Fruit fly (Drosophila melanogaster) whole organism, adult: ENCODE measurements around the gene IntS6.
A peak's percentile ranks its signal among the peaks of the same experiment; 100 is the strongest.

ENCODE experiments used
- CG11617 ChIP-seq: fragments of 200-800 bp; sonication (Bioruptor generic); optimal IDR thresholded peaks from 2 replicates; lab custom pipeline; 2017; ENCODE audit warnings: mild to moderate bottlenecking, missing biosample characterization, missing genetic modification reagents, missing genetic modification characterization
- CG12768 ChIP-seq: fragments of 200-800 bp; sonication (Bioruptor generic); optimal IDR thresholded peaks from 2 replicates; lab custom pipeline; 2017; ENCODE audit warnings: missing biosample characterization, missing genetic modification characterization, mild to moderate bottlenecking, moderate library complexity, missing genetic modification reagents
- CG14711 ChIP-seq: fragments of 200-800 bp; sonication (Bioruptor generic); optimal IDR thresholded peaks from 2 replicates; lab custom pipeline; 2018; ENCODE audit warnings: missing biosample characterization, mild to moderate bottlenecking, missing genetic modification characterization, moderate library complexity
- CG1620 ChIP-seq: fragments of 200-800 bp; sonication (Bioruptor generic); optimal IDR thresholded peaks from 2 replicates; lab custom pipeline; 2016; ENCODE audit warnings: missing biosample characterization, missing genetic modification characterization
- CG33017 ChIP-seq: fragments of 200-800 bp; sonication (Bioruptor generic); optimal IDR thresholded peaks from 2 replicates; lab custom pipeline; 2018; ENCODE audit warnings: missing biosample characterization, mild to moderate bottlenecking, missing genetic modification characterization, moderate library complexity
- CG5204 ChIP-seq: fragments of 200-800 bp; sonication (Bioruptor generic); optimal IDR thresholded peaks from 2 replicates; lab custom pipeline; 2016; ENCODE audit warnings: missing biosample characterization, missing genetic modification characterization
- CG7045 ChIP-seq: fragments of 200-800 bp; sonication (Bioruptor generic); optimal IDR thresholded peaks from 2 replicates; lab custom pipeline; 2017; ENCODE audit warnings: missing biosample characterization, mild to moderate bottlenecking, missing genetic modification characterization
- CG7101 ChIP-seq: fragments of 200-800 bp; sonication (Bioruptor generic); optimal IDR thresholded peaks from 2 replicates; lab custom pipeline; 2018; ENCODE audit warnings: missing biosample characterization, mild to moderate bottlenecking, missing genetic modification characterization, moderate library complexity
- Clk ChIP-seq: fragments of 200-800 bp; sonication (Bioruptor generic); optimal IDR thresholded peaks from 2 replicates; lab custom pipeline; 2017; ENCODE audit warnings: missing biosample characterization, missing genetic modification characterization
- Crg-1 ChIP-seq: fragments of 200-800 bp; sonication (Bioruptor generic); optimal IDR thresholded peaks from 2 replicates; lab custom pipeline; 2016; ENCODE audit warnings: missing biosample characterization, missing genetic modification characterization
- Hr96 ChIP-seq: fragments of 200-800 bp; sonication (Bioruptor generic); optimal IDR thresholded peaks from 2 replicates; lab custom pipeline; 2016; ENCODE audit warnings: missing biosample characterization, missing genetic modification characterization
- Mnt ChIP-seq: fragments of 200-800 bp; sonication (Bioruptor generic); optimal IDR thresholded peaks from 2 replicates; lab custom pipeline; 2016; ENCODE audit warnings: missing biosample characterization, mild to moderate bottlenecking, missing genetic modification characterization
- bab1 ChIP-seq: fragments of 200-800 bp; sonication (Bioruptor generic); optimal IDR thresholded peaks from 3 replicates; lab custom pipeline; 2019; ENCODE audit warnings: missing biosample characterization, mild to moderate bottlenecking, missing genetic modification characterization, moderate library complexity
- cic ChIP-seq: fragments of 200-800 bp; sonication (Bioruptor generic); optimal IDR thresholded peaks from 2 replicates; lab custom pipeline; 2017; ENCODE audit warnings: missing biosample characterization, mild to moderate bottlenecking, missing genetic modification characterization, moderate library complexity
- cnc ChIP-seq, 2 experiments: fragments of >200 bp; optimal IDR thresholded peaks; 2 replicates each; lab custom pipeline; 2017
- kay ChIP-seq: fragments of 200-800 bp; sonication (Bioruptor generic); peaks from one replicate; lab custom pipeline; 2016; ENCODE audit warnings: missing biosample characterization, missing genetic modification characterization, borderline replicate concordance
- ovo ChIP-seq: fragments of 200-800 bp; sonication (Bioruptor generic); optimal IDR thresholded peaks from 2 replicates; lab custom pipeline; 2016; ENCODE audit warnings: missing biosample characterization, missing genetic modification characterization
- pad ChIP-seq: fragments of 200-800 bp; sonication (Bioruptor generic); optimal IDR thresholded peaks from 3 replicates; lab custom pipeline; 2017; ENCODE audit warnings: missing biosample characterization, missing genetic modification characterization, mild to moderate bottlenecking, moderate library complexity, missing genetic modification reagents
- tj ChIP-seq: fragments of 200-800 bp; sonication (Bioruptor generic); optimal IDR thresholded peaks from 3 replicates; lab custom pipeline; 2017; ENCODE audit warnings: missing biosample characterization, mild to moderate bottlenecking, missing genetic modification characterization, moderate library complexity
- toe ChIP-seq: fragments of 200-800 bp; sonication (Bioruptor generic); optimal IDR thresholded peaks from 2 replicates; lab custom pipeline; 2016; ENCODE audit warnings: missing biosample characterization, missing genetic modification characterization

Gene IntS6

DNA sequence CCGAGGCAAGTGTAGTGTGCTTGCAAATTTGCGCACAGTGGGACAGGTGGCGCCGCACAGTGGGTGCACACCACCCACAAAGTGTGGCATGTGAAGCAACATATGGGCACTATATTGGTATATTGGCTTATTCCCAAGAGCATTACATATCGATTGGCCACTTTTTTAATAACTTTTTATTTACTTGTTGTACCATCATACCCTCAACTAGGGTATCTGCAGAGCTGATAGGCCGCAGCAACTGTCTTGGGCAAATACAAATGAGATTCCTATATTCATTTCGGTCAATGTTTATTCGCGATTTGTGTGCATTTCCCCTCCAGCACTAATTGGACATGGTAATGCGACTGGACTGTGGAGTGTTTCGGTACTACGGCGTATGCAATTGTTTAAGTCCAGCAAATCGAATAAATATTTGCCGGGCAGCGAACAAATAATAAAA lies 22.3 kb downstream of the IntS6 start:
- TF ChIP-seq CG14711 = peak; percentile 18
- peak; percentile 59 for TF ChIP-seq pad (GFP tag; lab: Kevin White, UChicago)
- TF ChIP-seq kay (GFP tag; lab: Kevin White, UChicago) = no peak
- TF ChIP-seq bab1 (GFP tag; lab: Kevin White, UChicago) = peak; percentile 6
- peak; percentile 31 for TF ChIP-seq CG7101 (tag; lab: Kevin White, UChicago)
- peak; percentile 32 for TF ChIP-seq CG7045
- no peak for TF ChIP-seq tj (GFP tag; lab: Kevin White, UChicago)

DNA sequence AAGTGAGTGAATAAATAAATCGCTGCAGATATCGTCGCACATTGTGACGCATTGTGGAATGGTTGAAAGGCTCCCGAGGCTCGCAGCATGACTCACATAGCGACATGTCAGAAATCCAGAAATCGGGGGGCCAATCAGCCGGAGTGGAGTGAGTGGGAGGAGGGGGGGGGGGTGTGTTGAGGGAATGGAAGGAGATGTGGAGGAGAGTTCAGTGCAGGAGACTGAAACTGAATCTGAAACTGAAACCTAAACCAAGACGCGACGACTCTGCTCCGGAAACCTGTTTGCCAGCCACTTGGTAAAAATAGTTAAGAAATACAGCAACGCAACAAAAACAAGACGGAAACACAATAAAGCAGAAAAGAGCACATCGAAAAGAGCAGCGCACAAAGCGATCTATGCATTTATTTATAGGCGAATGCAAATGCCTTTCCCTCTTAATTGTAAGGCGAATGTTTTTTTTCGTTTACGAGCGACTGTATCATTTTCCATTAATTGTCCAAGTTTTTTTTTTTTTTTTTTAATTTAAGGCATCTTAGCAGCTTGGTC lies 22.8 kb downstream of the IntS6 start:
- no peak for TF ChIP-seq cnc (optimal IDR thresholded peaks at IDR 0.05; lab: Kevin White, UChicago)

DNA sequence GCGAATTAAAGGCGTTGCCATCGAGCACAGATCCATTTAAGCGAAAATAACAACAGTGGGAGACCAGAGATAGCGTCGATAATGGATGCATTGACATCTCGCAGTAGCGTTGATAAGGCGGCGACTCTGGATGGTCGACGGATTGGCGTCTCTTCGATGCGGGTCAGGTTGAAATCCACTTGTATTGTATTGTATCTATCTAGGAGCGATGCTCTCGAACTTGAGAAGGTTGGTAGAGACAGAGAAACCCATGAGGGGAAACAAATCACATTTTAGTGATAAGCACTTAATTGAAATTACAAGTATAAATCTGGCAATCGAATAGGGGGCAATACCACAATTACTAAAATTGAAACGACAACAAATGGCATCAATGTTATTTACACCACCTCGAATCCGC lies 23.5 kb downstream of the IntS6 start:
- no peak for TF ChIP-seq cic (GFP tag; lab: Kevin White, UChicago)
- no peak for TF ChIP-seq CG7045
- TF ChIP-seq CG11617 (GFP tag; lab: Kevin White, UChicago) = no peak
- no peak for TF ChIP-seq tj (GFP tag; lab: Kevin White, UChicago)
- TF ChIP-seq CG7101 (tag; lab: Kevin White, UChicago) = no peak
- no peak for TF ChIP-seq cnc (optimal IDR thresholded peaks at IDR 0.05; lab: Kevin White, UChicago)
- TF ChIP-seq CG5204 = no peak
- no peak for TF ChIP-seq Hr96 (GFP tag; lab: Kevin White, UChicago)
- TF ChIP-seq ovo (GFP tag; lab: Kevin White, UChicago) = no peak
- no peak for TF ChIP-seq CG1620 (GFP tag; lab: Kevin White, UChicago)
- no peak for TF ChIP-seq Crg-1 (GFP tag; lab: Kevin White, UChicago)
- TF ChIP-seq CG12768 (GFP tag; lab: Kevin White, UChicago) = no peak
- no peak for TF ChIP-seq kay (GFP tag; lab: Kevin White, UChicago)
- TF ChIP-seq CG33017 = no peak
- TF ChIP-seq bab1 (GFP tag; lab: Kevin White, UChicago) = no peak
- TF ChIP-seq CG14711 = no peak
- no peak for TF ChIP-seq toe (GFP tag; lab: Kevin White, UChicago)
- TF ChIP-seq Clk = no peak

DNA sequence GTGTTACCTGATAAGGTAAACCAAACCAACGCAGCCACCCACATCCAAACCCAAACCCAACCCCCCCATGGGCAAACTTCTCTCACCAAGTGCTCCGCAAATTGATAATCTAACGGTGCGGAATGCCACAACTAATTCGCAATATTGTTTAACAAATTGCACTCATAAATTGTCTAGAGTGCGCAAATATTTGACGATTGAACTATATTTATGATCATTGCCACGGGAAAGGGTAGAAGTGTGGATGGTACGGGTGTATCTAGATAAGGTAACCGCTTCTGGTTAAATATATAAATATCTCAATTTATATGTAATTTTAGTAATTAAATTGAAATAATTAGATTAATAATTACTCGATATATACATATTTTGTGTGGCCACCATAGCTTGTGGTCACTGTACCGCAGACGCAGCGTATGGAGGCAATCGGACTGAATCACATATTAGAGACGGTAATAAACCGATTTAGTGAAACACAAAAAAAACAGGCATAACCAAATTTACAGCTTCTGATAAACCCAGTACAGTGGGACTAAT lies 28.5 kb downstream of the IntS6 start:
- TF ChIP-seq CG1620 (GFP tag; lab: Kevin White, UChicago) = peak; percentile 8
- peak; percentile 91 for TF ChIP-seq CG12768 (GFP tag; lab: Kevin White, UChicago)
- TF ChIP-seq CG33017 = peak; percentile 90
- TF ChIP-seq kay (GFP tag; lab: Kevin White, UChicago) = peak; percentile 64
- peak; percentile 84 for TF ChIP-seq CG7045
- TF ChIP-seq CG11617 (GFP tag; lab: Kevin White, UChicago) = peak; percentile 87
- peak; percentile 59 for TF ChIP-seq CG5204
- TF ChIP-seq tj (GFP tag; lab: Kevin White, UChicago) = peak; percentile 62
- TF ChIP-seq Clk = peak; percentile 70
- TF ChIP-seq CG14711 = peak; percentile 89
- peak; percentile 69 for TF ChIP-seq Mnt (GFP tag; lab: Kevin White, UChicago)
- TF ChIP-seq Crg-1 (GFP tag; lab: Kevin White, UChicago) = peak; percentile 41
- peak; percentile 10 for TF ChIP-seq cic (GFP tag; lab: Kevin White, UChicago)
- TF ChIP-seq toe (GFP tag; lab: Kevin White, UChicago) = peak; percentile 52
- TF ChIP-seq ovo (GFP tag; lab: Kevin White, UChicago) = peak; percentile 68
- peak; percentile 45 for TF ChIP-seq Hr96 (GFP tag; lab: Kevin White, UChicago)
- TF ChIP-seq pad (GFP tag; lab: Kevin White, UChicago) = peak; percentile 77
- peak; percentile 95 for TF ChIP-seq CG7101 (tag; lab: Kevin White, UChicago)
- TF ChIP-seq bab1 (GFP tag; lab: Kevin White, UChicago) = peak; percentile 25
- TF ChIP-seq cnc (optimal IDR thresholded peaks at IDR 0.05; lab: Kevin White, UChicago) = no peak

DNA sequence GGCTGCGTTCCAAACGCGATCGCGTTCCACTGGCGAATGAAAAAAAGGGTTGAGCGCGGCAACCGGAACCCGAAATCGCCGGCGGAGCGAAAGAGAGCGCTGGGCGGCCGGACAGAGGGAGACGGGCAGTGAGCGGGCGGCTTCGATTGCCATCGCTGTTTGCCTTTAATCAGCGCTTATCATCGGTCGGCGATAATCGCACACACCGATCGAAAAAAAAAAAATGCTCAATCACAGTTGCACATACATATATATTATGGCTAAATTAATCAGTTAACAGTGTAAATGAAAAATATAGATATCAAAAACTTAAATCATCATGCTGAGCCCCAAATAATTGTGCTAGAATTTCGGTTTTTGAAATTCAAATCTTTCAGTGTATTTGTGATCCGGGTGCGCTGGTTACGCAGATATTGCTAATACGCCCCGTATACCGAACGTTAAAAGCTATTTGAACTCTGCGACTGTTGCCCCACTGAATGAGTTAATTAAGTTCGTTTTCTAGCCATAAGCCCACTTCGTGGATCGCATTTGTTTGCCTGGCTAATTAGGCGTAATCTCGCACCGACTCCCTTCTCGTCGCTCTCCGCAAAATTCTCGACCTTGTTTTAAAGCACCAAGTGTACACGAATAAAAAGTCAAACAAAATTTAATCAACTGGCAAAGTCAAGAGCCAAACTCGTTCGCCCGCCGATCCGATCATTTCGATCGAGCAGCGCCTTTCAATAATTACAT lies 29.1 kb downstream of the IntS6 start, which contains the start of gene CG33080:
CG33080 (minus strand) TSS at position 38 of the 735 bp plus-strand sequence.
- TF ChIP-seq Crg-1 (GFP tag; lab: Kevin White, UChicago) (no peak), CG7101 (tag; lab: Kevin White, UChicago) (peak; percentile 3), CG14711 (peak; percentile 2)

DNA sequence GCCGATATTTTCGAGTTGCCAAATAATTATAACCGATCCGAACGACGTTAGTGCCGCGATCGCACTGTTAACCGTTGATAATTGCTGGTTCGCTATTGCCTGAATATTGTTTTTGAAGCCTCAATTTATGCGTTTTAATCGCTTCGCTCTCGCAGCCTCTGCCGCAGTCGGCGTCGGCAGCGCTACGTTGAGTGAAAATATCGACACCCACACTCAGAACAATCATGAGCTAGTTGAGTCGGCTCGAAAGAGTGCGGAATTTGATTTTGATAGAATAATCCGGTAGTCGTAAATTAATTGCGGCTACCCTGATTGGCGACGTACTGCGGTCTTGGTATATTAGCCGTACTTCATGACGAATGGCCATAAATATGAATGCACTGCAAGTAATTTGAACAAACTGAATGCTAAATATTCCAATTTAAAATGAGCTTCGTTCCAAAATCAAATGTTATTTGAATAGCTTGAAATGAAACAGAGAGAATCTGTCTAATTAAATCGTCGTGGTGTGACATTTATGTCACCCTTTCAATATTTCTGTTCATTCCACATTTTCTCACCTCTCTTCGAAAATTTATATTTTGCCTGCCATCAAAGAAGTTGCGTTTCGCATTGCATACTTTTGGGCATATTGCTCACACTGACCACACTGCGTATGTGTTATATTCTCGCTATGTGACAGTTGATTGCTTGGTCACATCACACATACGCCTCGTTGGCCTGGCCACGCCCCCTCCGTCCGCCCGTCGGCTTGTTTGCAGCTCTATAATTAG lies 31.4 kb downstream of the IntS6 start:
- TF ChIP-seq Mnt (GFP tag; lab: Kevin White, UChicago) (no peak), CG14711 (no peak), CG7101 (tag; lab: Kevin White, UChicago) (peak; percentile 12), pad (GFP tag; lab: Kevin White, UChicago) (no peak), ovo (GFP tag; lab: Kevin White, UChicago) (peak; percentile 23), CG11617 (GFP tag; lab: Kevin White, UChicago) (peak; percentile 47), CG33017 (peak; percentile 23)
